Worm (Caenorhabditis elegans) whole organism, late embryonic: ENCODE measurements around the gene srab-7.

Experiments used
- C08G9.2 ChIP-seq: sonication (generic microtip); optimal IDR thresholded peaks from 2 replicates; lab custom pipeline; 2016; ENCODE audit warnings: mild to moderate bottlenecking, missing genetic modification characterization, moderate library complexity, missing compliant biosample characterization
- C38D4.7 ChIP-seq: fragments of 200-800 bp; sonication (Bioruptor generic); optimal IDR thresholded peaks from 2 replicates; lab custom pipeline; 2018; ENCODE audit warnings: mild to moderate bottlenecking, missing genetic modification characterization, moderate library complexity, missing compliant biosample characterization
- K02D7.2 ChIP-seq: sonication (generic microtip); optimal IDR thresholded peaks from 2 replicates; lab custom pipeline; 2017; ENCODE audit warnings: mild to moderate bottlenecking, missing genetic modification characterization, missing compliant biosample characterization
- K09A11.1 ChIP-seq: sonication (generic microtip); optimal IDR thresholded peaks from 2 replicates; lab custom pipeline; 2017; ENCODE audit warnings: antibody characterized with exemption, mild to moderate bottlenecking, missing genetic modification characterization, missing compliant biosample characterization; ENCODE audit not compliant: insufficient read depth
- ahr-1 ChIP-seq: sonication (generic microtip); optimal IDR thresholded peaks from 2 replicates; lab custom pipeline; 2016; ENCODE audit warnings: missing genetic modification characterization, missing compliant biosample characterization
- ceh-14 ChIP-seq: sonication (generic microtip); optimal IDR thresholded peaks from 2 replicates; lab custom pipeline; 2016; ENCODE audit warnings: missing genotype, missing genetic modification characterization, missing compliant biosample characterization
- ceh-18 ChIP-seq: sonication (generic microtip); optimal IDR thresholded peaks from 2 replicates; lab custom pipeline; 2016; ENCODE audit warnings: missing genetic modification characterization, missing compliant biosample characterization
- ceh-2 ChIP-seq: sonication (generic microtip); optimal IDR thresholded peaks from 2 replicates; lab custom pipeline; 2016; ENCODE audit warnings: missing genotype, missing genetic modification characterization, missing compliant biosample characterization
- ceh-31 ChIP-seq: sonication (generic microtip); optimal IDR thresholded peaks from 2 replicates; lab custom pipeline; 2016; ENCODE audit warnings: missing genetic modification characterization, missing compliant biosample characterization
- ceh-34 ChIP-seq: sonication (generic microtip); optimal IDR thresholded peaks from 2 replicates; lab custom pipeline; 2016; ENCODE audit warnings: mild to moderate bottlenecking, missing genetic modification characterization, missing compliant biosample characterization
- ceh-45 ChIP-seq: fragments of 200-800 bp; sonication (Bioruptor generic); IDR thresholded peaks from 2 replicates; pipeline ENCODE4 v1.3.6; 2022; ENCODE audit warnings: missing genetic modification reagents, missing genetic modification characterization, missing compliant biosample characterization
- ceh-48 ChIP-seq: sonication (generic microtip); optimal IDR thresholded peaks from 2 replicates; lab custom pipeline; 2016; ENCODE audit warnings: missing genetic modification characterization, inconsistent platforms, missing compliant biosample characterization
- ceh-6 ChIP-seq: fragments of 200-800 bp; sonication (Bioruptor generic); optimal IDR thresholded peaks from 2 replicates; lab custom pipeline; 2018; ENCODE audit warnings: mild to moderate bottlenecking, missing genetic modification characterization, missing compliant biosample characterization
- elt-2 ChIP-seq: sonication (generic microtip); optimal IDR thresholded peaks from 2 replicates; lab custom pipeline; 2016; ENCODE audit warnings: missing genetic modification reagents, missing genetic modification characterization, missing compliant biosample characterization
- elt-4 ChIP-seq: sonication (generic microtip); optimal IDR thresholded peaks from 2 replicates; lab custom pipeline; 2016; ENCODE audit warnings: missing genetic modification characterization, missing compliant biosample characterization
- ets-4 ChIP-seq: sonication (generic microtip); optimal IDR thresholded peaks from 2 replicates; lab custom pipeline; 2016; ENCODE audit warnings: missing genetic modification characterization, missing compliant biosample characterization
- eyg-1 ChIP-seq: sonication (generic microtip); optimal IDR thresholded peaks from 2 replicates; lab custom pipeline; 2016; ENCODE audit warnings: missing genotype, missing genetic modification characterization, missing compliant biosample characterization
- fax-1 ChIP-seq: sonication (generic microtip); optimal IDR thresholded peaks from 2 replicates; lab custom pipeline; 2016; ENCODE audit warnings: missing genotype, missing genetic modification characterization, missing compliant biosample characterization
- fkh-10 ChIP-seq: fragments of 150-350 bp; optimal IDR thresholded peaks from 2 replicates; lab custom pipeline; 2014; ENCODE audit warnings: missing biosample characterization, missing genetic modification reagents, missing genetic modification characterization
- hlh-13 ChIP-seq: fragments of 200-800 bp; sonication (Bioruptor generic); optimal IDR thresholded peaks from 2 replicates; lab custom pipeline; 2018; ENCODE audit warnings: mild to moderate bottlenecking, missing genetic modification characterization, missing compliant biosample characterization
- hlh-15 ChIP-seq: sonication (generic microtip); optimal IDR thresholded peaks from 2 replicates; lab custom pipeline; 2016; ENCODE audit warnings: missing genetic modification characterization, missing compliant biosample characterization
- hlh-30 ChIP-seq: sonication (generic microtip); optimal IDR thresholded peaks from 2 replicates; lab custom pipeline; 2017; ENCODE audit warnings: antibody characterized with exemption, missing genetic modification characterization, missing compliant biosample characterization; ENCODE audit not compliant: insufficient read depth
- hlh-6 ChIP-seq: sonication (generic microtip); optimal IDR thresholded peaks from 2 replicates; lab custom pipeline; 2016; ENCODE audit warnings: missing genotype, missing genetic modification characterization, missing compliant biosample characterization
- hlh-8 ChIP-seq: sonication (generic microtip); optimal IDR thresholded peaks from 2 replicates; lab custom pipeline; 2016; ENCODE audit warnings: missing genotype, missing genetic modification characterization, missing compliant biosample characterization
- lin-11 ChIP-seq: fragments of 200-800 bp; sonication (Bioruptor generic); optimal IDR thresholded peaks from 2 replicates; lab custom pipeline; 2018; ENCODE audit warnings: mild to moderate bottlenecking, missing genetic modification characterization, missing compliant biosample characterization
- mec-3 ChIP-seq: sonication (generic microtip); optimal IDR thresholded peaks from 2 replicates; lab custom pipeline; 2016; ENCODE audit warnings: borderline replicate concordance, missing genetic modification characterization, missing compliant biosample characterization
- nhr-232 ChIP-seq: sonication (generic microtip); optimal IDR thresholded peaks from 2 replicates; lab custom pipeline; 2016; ENCODE audit warnings: missing genetic modification characterization, missing compliant biosample characterization
- odd-2 ChIP-seq: sonication (generic microtip); optimal IDR thresholded peaks from 2 replicates; lab custom pipeline; 2017; ENCODE audit warnings: antibody characterized with exemption, mild to moderate bottlenecking, missing genetic modification characterization, missing compliant biosample characterization
- pag-3 ChIP-seq: sonication (generic microtip); optimal IDR thresholded peaks from 2 replicates; lab custom pipeline; 2016; ENCODE audit warnings: missing compliant biosample characterization, missing genetic modification characterization, borderline replicate concordance
- pha-2 ChIP-seq: sonication (generic microtip); optimal IDR thresholded peaks from 2 replicates; lab custom pipeline; 2017; ENCODE audit warnings: mild to moderate bottlenecking, missing genetic modification characterization, missing compliant biosample characterization
- pha-4 ChIP-seq: fragments of 150-350 bp; optimal IDR thresholded peaks from 2 replicates; lab custom pipeline; 2018; ENCODE audit warnings: missing biosample characterization, missing genetic modification reagents, missing genetic modification characterization
- ref-2 ChIP-seq: sonication (generic microtip); optimal IDR thresholded peaks from 2 replicates; lab custom pipeline; 2016; ENCODE audit warnings: missing genetic modification characterization, missing compliant biosample characterization
- rnt-1 ChIP-seq: sonication (generic microtip); optimal IDR thresholded peaks from 2 replicates; lab custom pipeline; 2016; ENCODE audit warnings: missing genetic modification characterization, missing compliant biosample characterization
- sox-2 ChIP-seq: fragments of 200-800 bp; sonication (Bioruptor generic); IDR thresholded peaks from 2 replicates; pipeline ENCODE4 v1.3.6; 2022; ENCODE audit warnings: missing genetic modification reagents, missing genetic modification characterization, missing compliant biosample characterization
- sox-4 ChIP-seq: sonication (generic microtip); optimal IDR thresholded peaks from 2 replicates; lab custom pipeline; 2017; ENCODE audit warnings: mild to moderate bottlenecking, missing genetic modification characterization, inconsistent platforms, missing compliant biosample characterization
- ttx-3 ChIP-seq: sonication (generic microtip); optimal IDR thresholded peaks from 2 replicates; lab custom pipeline; 2016; ENCODE audit warnings: missing genetic modification reagents, missing genetic modification characterization, missing compliant biosample characterization
- unc-42 ChIP-seq: sonication (generic microtip); optimal IDR thresholded peaks from 2 replicates; lab custom pipeline; 2016; ENCODE audit warnings: missing genotype, missing genetic modification characterization, missing compliant biosample characterization
- unc-55 ChIP-seq: sonication (generic microtip); optimal IDR thresholded peaks from 2 replicates; lab custom pipeline; 2017; ENCODE audit warnings: missing biosample characterization, missing genetic modification reagents, missing genetic modification characterization
- unc-86 ChIP-seq: sonication (generic microtip); optimal IDR thresholded peaks from 2 replicates; lab custom pipeline; 2016; ENCODE audit warnings: missing genetic modification characterization, missing compliant biosample characterization
- ztf-16 ChIP-seq: sonication (generic microtip); optimal IDR thresholded peaks from 2 replicates; lab custom pipeline; 2017; ENCODE audit warnings: missing genetic modification characterization, missing compliant biosample characterization

The srab-7 gene

ce11 chrV:3133293-3133755 is 21.6 kb downstream of the srab-7 start, which contains the start of gene F02C9.2:
Gene F02C9.2, plus strand, starts transcription at chrV:3133705.
- TF ChIP-seq hlh-8 (tag; lab: Kevin White, UChicago) (no peak), unc-55 (GFP tag; lab: Kevin White, UChicago) (no peak)

- TF ChIP-seq hlh-30 (no peak), ref-2 (tag; lab: Kevin White, UChicago) (no peak), K09A11.1 (no peak), fkh-10 (GFP tag; lab: Kevin White, UChicago) (no peak), mec-3 (no peak), ceh-18 (tag; lab: Kevin White, UChicago) (no peak), rnt-1 (tag; lab: Kevin White, UChicago) (no peak), ceh-14 (no peak), ceh-45 (GFP tag; lab: Robert Waterston, UW) (no peak), unc-55 (GFP tag; lab: Kevin White, UChicago) (no peak), pag-3 (tag; lab: Kevin White, UChicago) (no peak), nhr-232 (tag; lab: Kevin White, UChicago) (no peak), elt-4 (no peak), unc-86 (tag; lab: Kevin White, UChicago) (no peak), hlh-8 (tag; lab: Kevin White, UChicago) (no peak), ceh-31 (tag; lab: Kevin White, UChicago) (no peak), ttx-3 (tag; lab: Kevin White, UChicago) (no peak), ceh-34 (no peak), ceh-6 (no peak), C08G9.2 (tag; lab: Kevin White, UChicago) (no peak)
Observed at ce11 chrV:3132116-3132515, 22.9 kb downstream of the srab-7 start.

- TF ChIP-seq ceh-45 (GFP tag; lab: Robert Waterston, UW), result no peak
- no peak for TF ChIP-seq hlh-30
- no peak for TF ChIP-seq lin-11 (tag; lab: Kevin White, UChicago)
- no peak for TF ChIP-seq hlh-15 (tag; lab: Kevin White, UChicago)
- TF ChIP-seq sox-4 (tag; lab: Kevin White, UChicago), result no peak
- TF ChIP-seq ceh-34, result no peak
- TF ChIP-seq eyg-1 (tag; lab: Kevin White, UChicago), result no peak
- TF ChIP-seq odd-2 (tag; lab: Kevin White, UChicago), result no peak
- no peak for TF ChIP-seq fax-1 (tag; lab: Kevin White, UChicago)
Observed at ce11 chrV:3128803-3129202, 26.2 kb downstream of the srab-7 start, which contains the start of gene tat-6. Gene tat-6, plus strand, starts transcription at chrV:3129103.

- no peak for TF ChIP-seq elt-2 (tag; lab: Kevin White, UChicago)
- no peak for TF ChIP-seq pha-4 (tag; lab: Kevin White, UChicago)
- TF ChIP-seq hlh-6, result no peak
- no peak for TF ChIP-seq pha-2
- TF ChIP-seq hlh-13 (GFP tag; lab: Kevin White, UChicago), result no peak
- TF ChIP-seq ets-4 (tag; lab: Kevin White, UChicago), result no peak
- TF ChIP-seq C08G9.2 (tag; lab: Kevin White, UChicago), result no peak
- no peak for TF ChIP-seq unc-42 (tag; lab: Kevin White, UChicago)
- TF ChIP-seq unc-86 (tag; lab: Kevin White, UChicago), result no peak
- no peak for TF ChIP-seq C38D4.7 (GFP tag; lab: Kevin White, UChicago)
- TF ChIP-seq pag-3 (tag; lab: Kevin White, UChicago), result no peak
- no peak for TF ChIP-seq ceh-2
- no peak for TF ChIP-seq sox-2 (GFP tag; lab: Robert Waterston, UW)
- TF ChIP-seq ahr-1 (tag; lab: Kevin White, UChicago), result no peak
- TF ChIP-seq ztf-16, result no peak
- no peak for TF ChIP-seq rnt-1 (tag; lab: Kevin White, UChicago)
- TF ChIP-seq K02D7.2 (tag; lab: Kevin White, UChicago), result no peak
- TF ChIP-seq ceh-48, result no peak
- TF ChIP-seq ceh-14, result no peak
Observed at ce11 chrV:3127670-3128069, 27.3 kb downstream of the srab-7 start, which contains the start of gene Y73C8C.10. Gene Y73C8C.10, minus strand, starts transcription at chrV:3127770.
